Worm (Caenorhabditis elegans): ENCODE measurements around the gene fbxa-90.

The fbxa-90 gene

ce11 chrV:16972134-16972533, 5.5 kb downstream of the fbxa-90 start, which contains the start of gene srh-119:
srh-119 (plus strand) TSS chrV:16972434.
- TF ChIP-seq aly-2 (tag; optimal IDR thresholded peaks at IDR 0.05): no peak
- no peak for TF ChIP-seq lin-15B (tag; optimal IDR thresholded peaks at IDR 0.05)
- no peak for TF ChIP-seq mdl-1 (tag; optimal IDR thresholded peaks at IDR 0.05)
- TF ChIP-seq tbx-2 (tag; optimal IDR thresholded peaks at IDR 0.05): no peak
- TF ChIP-seq lsy-12 (tag; optimal IDR thresholded peaks at IDR 0.05): no peak
- TF ChIP-seq pha-4 (tag; optimal IDR thresholded peaks at IDR 0.05): no peak
- no peak for TF ChIP-seq egl-27 (tag; optimal IDR thresholded peaks at IDR 0.05)
- TF ChIP-seq fkh-2 (tag; optimal IDR thresholded peaks at IDR 0.05): no peak
- no peak for TF ChIP-seq mml-1 (tag; optimal IDR thresholded peaks at IDR 0.05)
- no peak for TF ChIP-seq nfya-1 (tag; optimal IDR thresholded peaks at IDR 0.05; ENCODE audit: insufficient read depth)
- no peak for TF ChIP-seq daf-12 (tag; optimal IDR thresholded peaks at IDR 0.05)
- no peak for TF ChIP-seq zag-1 (tag; optimal IDR thresholded peaks at IDR 0.05)
- TF ChIP-seq unc-39 (tag; optimal IDR thresholded peaks at IDR 0.05): no peak
- no peak for TF ChIP-seq nhr-43 (tag; optimal IDR thresholded peaks at IDR 0.05; ENCODE audit: poor library complexity, severe bottlenecking)
- TF ChIP-seq R02D3.7 (tag; optimal IDR thresholded peaks at IDR 0.05): no peak
- TF ChIP-seq pqm-1 (tag; optimal IDR thresholded peaks at IDR 0.05): no peak

DNA sequence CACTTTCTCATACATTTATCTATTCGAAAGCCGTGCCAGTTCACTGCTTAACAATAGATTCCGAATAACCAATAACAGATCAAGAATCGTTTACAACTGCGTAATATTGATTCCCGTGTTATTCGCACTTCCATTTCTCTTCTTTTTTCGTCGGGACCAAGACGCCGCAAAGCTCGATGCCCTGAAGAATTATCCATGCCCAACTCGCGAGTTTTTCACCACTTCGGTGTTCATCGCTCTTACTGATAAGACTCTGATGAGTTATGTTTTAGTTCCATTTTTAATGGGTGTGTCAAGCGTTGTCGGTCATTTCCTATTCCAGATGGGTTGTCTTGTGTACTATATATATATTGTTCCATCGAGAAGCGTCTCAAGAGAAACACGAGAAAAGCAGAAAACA, 6.7 kb downstream of the fbxa-90 start:
- no peak for TF ChIP-seq tbx-2 (tag; optimal IDR thresholded peaks at IDR 0.05)
- TF ChIP-seq lsy-12 (tag; optimal IDR thresholded peaks at IDR 0.05): no peak
- TF ChIP-seq elt-3 (tag; optimal IDR thresholded peaks at IDR 0.05): no peak
- no peak for TF ChIP-seq hmg-11 (tag; optimal IDR thresholded peaks at IDR 0.05)
- TF ChIP-seq lin-39 (tag; optimal IDR thresholded peaks at IDR 0.05): no peak

DNA sequence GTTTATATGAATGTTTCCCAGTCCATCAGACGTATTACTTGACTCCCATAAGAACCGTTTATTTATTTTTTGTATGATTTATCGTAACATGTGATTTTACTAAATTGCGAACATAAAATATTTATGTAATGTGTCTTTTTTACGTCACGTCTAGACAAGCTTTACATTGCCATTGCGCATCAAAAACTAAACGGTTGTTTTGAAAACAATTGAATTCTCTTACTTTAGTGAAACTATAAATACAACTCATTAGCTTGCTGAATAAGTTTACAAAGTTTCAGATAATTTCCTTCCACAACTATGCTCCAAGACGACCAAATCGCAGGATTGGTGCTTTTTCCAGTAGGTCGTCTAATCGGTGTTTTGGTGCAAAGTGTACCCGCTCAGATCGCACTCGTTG, 8.3 kb downstream of the fbxa-90 start, which contains the start of gene srx-54:
TSS of gene srx-54 (plus strand) at position 301 of the 400 bp plus-strand sequence.
- TF ChIP-seq nfya-1 (tag; optimal IDR thresholded peaks at IDR 0.05; ENCODE audit: insufficient read depth) (no peak), skn-1 (tag; optimal IDR thresholded peaks at IDR 0.05) (no peak), R02D3.7 (tag; optimal IDR thresholded peaks at IDR 0.05) (no peak), egl-27 (tag; optimal IDR thresholded peaks at IDR 0.05) (no peak), tbx-2 (tag; optimal IDR thresholded peaks at IDR 0.05) (no peak), nhr-12 (tag; optimal IDR thresholded peaks at IDR 0.05) (no peak), nhr-67 (tag; optimal IDR thresholded peaks at IDR 0.05) (no peak), aly-2 (tag; optimal IDR thresholded peaks at IDR 0.05) (no peak), ztf-11 (tag; optimal IDR thresholded peaks at IDR 0.05) (no peak), ama-1 (optimal IDR thresholded peaks at IDR 0.05) (no peak), pha-4 (tag; optimal IDR thresholded peaks at IDR 0.05) (no peak), egl-5 (tag; optimal IDR thresholded peaks at IDR 0.05) (no peak), elt-3 (tag; optimal IDR thresholded peaks at IDR 0.05) (no peak), nhr-28 (tag; optimal IDR thresholded peaks at IDR 0.05) (no peak), lin-39 (tag; optimal IDR thresholded peaks at IDR 0.05) (no peak)

- TF ChIP-seq aly-2 (tag; optimal IDR thresholded peaks at IDR 0.05) (no peak), lin-15B (tag; optimal IDR thresholded peaks at IDR 0.05) (no peak), nhr-25 (tag; optimal IDR thresholded peaks at IDR 0.05) (no peak), ztf-4 (tag; optimal IDR thresholded peaks at IDR 0.05) (no peak), nhr-23 (tag; optimal IDR thresholded peaks at IDR 0.05) (no peak), eor-1 (tag; optimal IDR thresholded peaks at IDR 0.05) (no peak), ceh-28 (tag; optimal IDR thresholded peaks at IDR 0.05) (no peak), nfya-1 (tag; optimal IDR thresholded peaks at IDR 0.05; ENCODE audit: insufficient read depth) (no peak), nhr-12 (tag; optimal IDR thresholded peaks at IDR 0.05) (no peak), unc-62 (GFP tag; optimal IDR thresholded peaks at IDR 0.05) (no peak), mml-1 (tag; optimal IDR thresholded peaks at IDR 0.05) (no peak), fkh-2 (tag; optimal IDR thresholded peaks at IDR 0.05) (no peak), pqm-1 (tag; optimal IDR thresholded peaks at IDR 0.05) (no peak)
These were observed 13.8 kb downstream of the fbxa-90 start, which contains the start of gene srz-54 for ce11 chrV:16980368-16980767. srz-54 (plus strand) TSS chrV:16980668.

ce11 chrV:16987035-16987434, 20.4 kb downstream of the fbxa-90 start, which contains the start of gene Y102A5C.40:
Y102A5C.40 (minus strand) TSS chrV:16987135.
- TF ChIP-seq sea-2 (GFP tag; optimal IDR thresholded peaks at IDR 0.05): no peak
- TF ChIP-seq elt-1 (tag; optimal IDR thresholded peaks at IDR 0.05): no peak
- TF ChIP-seq nhr-67 (tag; optimal IDR thresholded peaks at IDR 0.05): no peak
- no peak for TF ChIP-seq elt-2 (tag; optimal IDR thresholded peaks at IDR 0.05)
- no peak for TF ChIP-seq jun-1 (tag; optimal IDR thresholded peaks at IDR 0.05)
- TF ChIP-seq ceh-16 (tag; optimal IDR thresholded peaks at IDR 0.05): no peak
- no peak for TF ChIP-seq lsy-12 (tag; optimal IDR thresholded peaks at IDR 0.05)
- TF ChIP-seq nhr-237 (tag; optimal IDR thresholded peaks at IDR 0.05): no peak
